Worm (Caenorhabditis elegans) whole organism, late embryonic: Measurements from ENCODE around the gene K02E7.10.

Experiments used
- C38D4.7 ChIP-seq: fragments of 200-800 bp; sonication (Bioruptor generic); optimal IDR thresholded peaks from 2 replicates; lab custom pipeline; 2018; ENCODE audit warnings: mild to moderate bottlenecking, missing genetic modification characterization, moderate library complexity, missing compliant biosample characterization
- ama-1 ChIP-seq: fragments of 150-350 bp; optimal IDR thresholded peaks from 2 replicates; lab custom pipeline; 2014
- ceh-24 ChIP-seq: sonication (generic microtip); optimal IDR thresholded peaks from 2 replicates; lab custom pipeline; 2016; ENCODE audit warnings: mild to moderate bottlenecking, missing genetic modification characterization, missing compliant biosample characterization
- ceh-9 ChIP-seq: sonication (generic microtip); optimal IDR thresholded peaks from 2 replicates; lab custom pipeline; 2016; ENCODE audit warnings: mild to moderate bottlenecking, missing genetic modification characterization, inconsistent platforms, missing compliant biosample characterization
- elt-2 ChIP-seq: sonication (generic microtip); optimal IDR thresholded peaks from 2 replicates; lab custom pipeline; 2016; ENCODE audit warnings: missing genetic modification reagents, missing genetic modification characterization, missing compliant biosample characterization
- elt-4 ChIP-seq: sonication (generic microtip); optimal IDR thresholded peaks from 2 replicates; lab custom pipeline; 2016; ENCODE audit warnings: missing genetic modification characterization, missing compliant biosample characterization
- fkh-10 ChIP-seq: fragments of 150-350 bp; optimal IDR thresholded peaks from 2 replicates; lab custom pipeline; 2014; ENCODE audit warnings: missing biosample characterization, missing genetic modification reagents, missing genetic modification characterization
- hlh-6 ChIP-seq: sonication (generic microtip); optimal IDR thresholded peaks from 2 replicates; lab custom pipeline; 2016; ENCODE audit warnings: missing genotype, missing genetic modification characterization, missing compliant biosample characterization
- lin-11 ChIP-seq: fragments of 200-800 bp; sonication (Bioruptor generic); optimal IDR thresholded peaks from 2 replicates; lab custom pipeline; 2018; ENCODE audit warnings: mild to moderate bottlenecking, missing genetic modification characterization, missing compliant biosample characterization
- pha-4 ChIP-seq: fragments of 150-350 bp; optimal IDR thresholded peaks from 2 replicates; lab custom pipeline; 2018; ENCODE audit warnings: missing biosample characterization, missing genetic modification reagents, missing genetic modification characterization
- sox-4 ChIP-seq: sonication (generic microtip); optimal IDR thresholded peaks from 2 replicates; lab custom pipeline; 2017; ENCODE audit warnings: mild to moderate bottlenecking, missing genetic modification characterization, inconsistent platforms, missing compliant biosample characterization
- tbx-2 ChIP-seq: sonication (generic microtip); optimal IDR thresholded peaks from 2 replicates; lab custom pipeline; 2016; ENCODE audit warnings: missing genetic modification characterization, missing compliant biosample characterization

ce11 chrII:1028602-1029001 is 38.2 kb downstream of the K02E7.10 start, which contains the start of gene math-34:
- TF ChIP-seq lin-11 (tag; lab: Kevin White, UChicago): no peak
- TF ChIP-seq ama-1 (lab: Kevin White, UChicago): no peak
- no peak for TF ChIP-seq ceh-24 (tag; lab: Kevin White, UChicago)
- TF ChIP-seq hlh-6 (tag; lab: Kevin White, UChicago): no peak
- TF ChIP-seq elt-4 (tag; lab: Kevin White, UChicago): no peak
- TF ChIP-seq pha-4 (tag; lab: Kevin White, UChicago): no peak
- no peak for TF ChIP-seq elt-2 (tag; lab: Kevin White, UChicago)
- TF ChIP-seq fkh-10 (GFP tag; lab: Kevin White, UChicago): no peak
- TF ChIP-seq sox-4 (tag; lab: Kevin White, UChicago): no peak
- no peak for TF ChIP-seq tbx-2 (tag; lab: Kevin White, UChicago)
- no peak for TF ChIP-seq ceh-9 (tag; lab: Kevin White, UChicago)
- TF ChIP-seq C38D4.7 (GFP tag; lab: Kevin White, UChicago): no peak
